Worm (Caenorhabditis elegans): ENCODE measurements around the gene pisy-1.

Gene pisy-1

ce11 chrII:12787831-12788248 lies 49.7 kb upstream of the pisy-1 start, which contains the start of gene alkb-7 (continued):
- TF ChIP-seq K11D2.4 (GFP tag; IDR thresholded peaks at IDR 0.05) (no peak), ztf-6 (GFP tag; IDR thresholded peaks at IDR 0.05) (no peak), sptf-2 (GFP tag; optimal IDR thresholded peaks at IDR 0.05) (no peak), mxl-1 (tag; optimal IDR thresholded peaks at IDR 0.05) (no peak), C06A6.2 (GFP tag; conservative IDR thresholded peaks at IDR 0.05) (no peak), dpl-1 (GFP tag; optimal IDR thresholded peaks at IDR 0.05) (no peak), gei-17 (GFP tag; optimal IDR thresholded peaks at IDR 0.05) (no peak), repo-1 (tag; optimal IDR thresholded peaks at IDR 0.05) (peak; percentile 38), nhr-27 (tag; optimal IDR thresholded peaks at IDR 0.05) (no peak), lin-35 (GFP tag; optimal IDR thresholded peaks at IDR 0.05) (no peak), lir-1 (GFP tag; conservative IDR thresholded peaks at IDR 0.05) (no peak), hmg-1.2 (GFP tag; IDR thresholded peaks at IDR 0.05) (0 out of 2 replicates have a peak, but pooled peaks have one; percentile 4), rec-8 (tag; optimal IDR thresholded peaks at IDR 0.05) (no peak), madf-3 (GFP tag; IDR thresholded peaks at IDR 0.05) (no peak), ztf-26 (tag; optimal IDR thresholded peaks at IDR 0.05) (no peak), F55B11.4 (tag; optimal IDR thresholded peaks at IDR 0.05; ENCODE audit: borderline replicate concordance, insufficient read depth) (no peak), aptf-3 (GFP tag; IDR thresholded peaks at IDR 0.05) (no peak), egl-44 (GFP tag; IDR thresholded peaks at IDR 0.05) (no peak), ets-4 (GFP tag; optimal IDR thresholded peaks at IDR 0.05) (no peak), ccch-3 (GFP tag; optimal IDR thresholded peaks at IDR 0.05) (no peak), lag-1 (GFP tag; IDR thresholded peaks at IDR 0.05) (no peak), ztf-18 (tag; optimal IDR thresholded peaks at IDR 0.05) (no peak), dox-1 (GFP tag; IDR thresholded peaks at IDR 0.05) (peak; percentile 33; the same call in 1 of the 2 replicates), ceh-91 (GFP tag; IDR thresholded peaks at IDR 0.05) (0 out of 2 replicates have a peak, but pooled peaks have one; percentile 34), cebp-1 (GFP tag; IDR thresholded peaks at IDR 0.05) (peak; percentile 50; the same call in 1 of the 2 replicates), cebp-1 (tag; optimal IDR thresholded peaks at IDR 0.05) (peak; percentile 84), Y53G8AR.9 (GFP tag; conservative IDR thresholded peaks at IDR 0.05) (0 out of 2 replicates have a peak, but pooled peaks have one; percentile 11), lin-26 (GFP tag; IDR thresholded peaks at IDR 0.05) (no peak), madf-10 (tag; optimal IDR thresholded peaks at IDR 0.05) (no peak), lsy-27 (tag; optimal IDR thresholded peaks at IDR 0.05; ENCODE audit: borderline replicate concordance, insufficient read depth) (no peak), D2030.7 (GFP tag; IDR thresholded peaks at IDR 0.05) (no peak), nhr-179 (tag; optimal IDR thresholded peaks at IDR 0.05) (no peak), ceh-79 (tag; optimal IDR thresholded peaks at IDR 0.05) (no peak), ztf-28 (GFP tag; IDR thresholded peaks at IDR 0.05) (no peak), mes-4 (tag; optimal IDR thresholded peaks at IDR 0.05) (no peak), dpff-1 (tag; optimal IDR thresholded peaks at IDR 0.05) (no peak), ceh-27 (GFP tag; optimal IDR thresholded peaks at IDR 0.05) (no peak), athp-1 (tag; optimal IDR thresholded peaks at IDR 0.05) (peak; percentile 3), attf-5 (GFP tag; optimal IDR thresholded peaks at IDR 0.05) (no peak), ZK185.1 (tag; optimal IDR thresholded peaks at IDR 0.05; ENCODE audit: poor library complexity, severe bottlenecking) (no peak), nfya-1 (tag; optimal IDR thresholded peaks at IDR 0.05; ENCODE audit: borderline replicate concordance, insufficient read depth) (no peak), F33H1.4 (GFP tag; IDR thresholded peaks at IDR 0.05) (peak; percentile 6; the same call in 1 of the 2 replicates), F57C9.4 (tag; optimal IDR thresholded peaks at IDR 0.05) (no peak), lin-40 (tag; optimal IDR thresholded peaks at IDR 0.05) (peak; percentile 2), nfyb-1 (GFP tag; IDR thresholded peaks at IDR 0.05) (peak; percentile 62; the same call in 1 of the 2 replicates), Y53F4B.3 (GFP tag; IDR thresholded peaks at IDR 0.05) (no peak), mcd-1 (GFP tag; IDR thresholded peaks at IDR 0.05) (peak; percentile 50), attf-3 (GFP tag; conservative IDR thresholded peaks at IDR 0.05) (no peak), ceh-100 (GFP tag; IDR thresholded peaks at IDR 0.05) (no peak)

Measured in whole organism, young adult.